Worm (Caenorhabditis elegans) whole organism, L1 larva: Measurements from ENCODE around the gene F21A3.11.

Experiments
- elt-2 ChIP-seq: sonication (generic microtip); optimal IDR thresholded peaks from 2 replicates; lab custom pipeline; 2016; ENCODE audit warnings: missing genetic modification characterization, mild to moderate bottlenecking, inconsistent platforms, missing compliant biosample characterization, missing genetic modification reagents
- fkh-10 ChIP-seq: sonication (generic microtip); optimal IDR thresholded peaks from 2 replicates; lab custom pipeline; 2017; ENCODE audit warnings: missing biosample characterization, missing genetic modification reagents, missing genetic modification characterization
- lsy-2 ChIP-seq, 2 experiments: fragments of 150-350 bp; optimal IDR thresholded peaks; 2 replicates each; lab custom pipeline; 2014; ENCODE audit warnings: missing biosample characterization in 2 of 2, missing genetic modification characterization in 2 of 2
- skn-1 ChIP-seq: fragments of 150-350 bp; optimal IDR thresholded peaks from 2 replicates; lab custom pipeline; 2014; ENCODE audit warnings: missing biosample characterization, missing genetic modification characterization

ce11 chrV:15505068-15505467 is 27.9 kb downstream of the F21A3.11 start:
- no peak for TF ChIP-seq fkh-10 (GFP tag; lab: Kevin White, UChicago)
- peak; percentile 41 for TF ChIP-seq skn-1 (tag; lab: Kevin White, UChicago)
- peak; percentile 15 for TF ChIP-seq elt-2 (tag; lab: Kevin White, UChicago)
- no peak for TF ChIP-seq lsy-2 (tag; optimal IDR thresholded peaks at IDR 0.05; lab: Kevin White, UChicago)
